Worm (Caenorhabditis elegans) whole organism, L1 larva: ENCODE measurements around the gene F37C12.10.

Source experiments
- C04F5.9 ChIP-seq: sonication (generic microtip); optimal IDR thresholded peaks from 2 replicates; lab custom pipeline; 2016; ENCODE audit warnings: missing genetic modification characterization, missing compliant biosample characterization
- C34B4.2 ChIP-seq: sonication (generic microtip); optimal IDR thresholded peaks from 2 replicates; lab custom pipeline; 2017; ENCODE audit warnings: mild to moderate bottlenecking, missing genetic modification characterization, missing compliant biosample characterization
- Y116A8C.19 ChIP-seq: sonication (generic microtip); optimal IDR thresholded peaks from 2 replicates; lab custom pipeline; 2016; ENCODE audit warnings: missing compliant biosample characterization, missing genetic modification characterization, borderline replicate concordance
- aha-1 ChIP-seq: fragments of 150-350 bp; optimal IDR thresholded peaks from 2 replicates; lab custom pipeline; 2014; ENCODE audit warnings: missing biosample characterization, missing genetic modification characterization
- ama-1 ChIP-seq: fragments of 150-350 bp; optimal IDR thresholded peaks from 2 replicates; lab custom pipeline; 2014
- ceh-63 ChIP-seq: fragments of 200-800 bp; sonication (Bioruptor generic); optimal IDR thresholded peaks from 2 replicates; lab custom pipeline; 2018; ENCODE audit warnings: mild to moderate bottlenecking, missing genetic modification characterization, missing compliant biosample characterization
- ceh-8 ChIP-seq: fragments of 200-800 bp; sonication (Bioruptor generic); optimal IDR thresholded peaks from 2 replicates; lab custom pipeline; 2018; ENCODE audit warnings: mild to moderate bottlenecking, missing genetic modification characterization, moderate library complexity, missing compliant biosample characterization
- ces-1 ChIP-seq: fragments of 150-350 bp; optimal IDR thresholded peaks from 2 replicates; lab custom pipeline; 2014; ENCODE audit warnings: missing biosample characterization, missing genetic modification reagents, missing genetic modification characterization
- dpl-1 ChIP-seq, 3 experiments: fragments of 150-350 bp in 2 of 3; sonication (generic microtip) in 1 of 3; optimal IDR thresholded peaks; 2 replicates each; lab custom pipeline; 2014 to 2017; ENCODE audit warnings: missing biosample characterization in 3 of 3, missing genetic modification characterization in 3 of 3, missing genetic modification reagents in 3 of 3
- dsc-1 ChIP-seq: sonication (generic microtip); optimal IDR thresholded peaks from 2 replicates; lab custom pipeline; 2016; ENCODE audit warnings: mild to moderate bottlenecking, missing genetic modification characterization, missing compliant biosample characterization
- egl-13 ChIP-seq: sonication (generic microtip); optimal IDR thresholded peaks from 2 replicates; lab custom pipeline; 2016; ENCODE audit warnings: missing genotype, missing genetic modification reagents, missing genetic modification characterization, missing compliant biosample characterization
- elt-3 ChIP-seq, 6 experiments: fragments of 150-350 bp in 1 of 6; sonication (generic microtip); optimal IDR thresholded peaks; 2 replicates each; lab custom pipeline; 2017 to 2018; ENCODE audit warnings: missing biosample characterization in 6 of 6, missing genetic modification characterization in 6 of 6, inconsistent platforms in 1 of 6
- ets-5 ChIP-seq: fragments of 200-800 bp; sonication (Bioruptor generic); IDR thresholded peaks from 2 replicates; pipeline ENCODE4 v1.3.6; 2022; ENCODE audit warnings: missing genetic modification characterization, missing compliant biosample characterization
- fkh-10 ChIP-seq: sonication (generic microtip); optimal IDR thresholded peaks from 2 replicates; lab custom pipeline; 2017; ENCODE audit warnings: missing biosample characterization, missing genetic modification reagents, missing genetic modification characterization
- fkh-4 ChIP-seq: sonication (generic microtip); optimal IDR thresholded peaks from 2 replicates; lab custom pipeline; 2016; ENCODE audit warnings: missing compliant biosample characterization, missing genetic modification characterization, borderline replicate concordance
- fkh-8 ChIP-seq: sonication (generic microtip); optimal IDR thresholded peaks from 2 replicates; lab custom pipeline; 2016; ENCODE audit warnings: mild to moderate bottlenecking, missing genetic modification characterization, missing compliant biosample characterization
- grh-1 ChIP-seq: fragments of 200-800 bp; sonication (Bioruptor generic); IDR thresholded peaks from 2 replicates; pipeline ENCODE4 v1.3.6; 2022; ENCODE audit warnings: missing genetic modification reagents, missing genetic modification characterization, missing compliant biosample characterization
- hlh-17 ChIP-seq: fragments of 200-800 bp; sonication (Bioruptor generic); optimal IDR thresholded peaks from 2 replicates; lab custom pipeline; 2018; ENCODE audit warnings: missing genetic modification characterization, mild to moderate bottlenecking, missing compliant biosample characterization, moderate library complexity, borderline replicate concordance
- irx-1 ChIP-seq: sonication (generic microtip); optimal IDR thresholded peaks from 2 replicates; lab custom pipeline; 2016; ENCODE audit warnings: missing genetic modification characterization, missing compliant biosample characterization
- jun-1 ChIP-seq: fragments of 150-350 bp; optimal IDR thresholded peaks from 2 replicates; lab custom pipeline; 2014; ENCODE audit warnings: missing biosample characterization, missing genetic modification reagents, missing genetic modification characterization
- lin-14 ChIP-seq: fragments of 200-800 bp; sonication (Bioruptor generic); optimal IDR thresholded peaks from 2 replicates; lab custom pipeline; 2018; ENCODE audit warnings: mild to moderate bottlenecking, missing genetic modification characterization, moderate library complexity, missing compliant biosample characterization
- lin-35 ChIP-seq, 2 experiments: fragments of 150-350 bp; optimal IDR thresholded peaks; 2 replicates each; lab custom pipeline; 2014; ENCODE audit warnings: missing biosample characterization in 2 of 2, missing genetic modification characterization in 2 of 2, missing genetic modification reagents in 2 of 2
- lin-39 ChIP-seq: fragments of 150-350 bp; optimal IDR thresholded peaks from 2 replicates; lab custom pipeline; 2014; ENCODE audit warnings: missing biosample characterization, missing genetic modification reagents, missing genetic modification characterization
- lir-3 ChIP-seq: sonication (generic microtip); optimal IDR thresholded peaks from 2 replicates; lab custom pipeline; 2016; ENCODE audit warnings: mild to moderate bottlenecking, missing genetic modification characterization, moderate library complexity, missing compliant biosample characterization; ENCODE audit not compliant: poor library complexity
- lsy-2 ChIP-seq, 2 experiments: fragments of 150-350 bp; optimal IDR thresholded peaks; 2 replicates each; lab custom pipeline; 2014; ENCODE audit warnings: missing biosample characterization in 2 of 2, missing genetic modification characterization in 2 of 2
- mdl-1 ChIP-seq, 2 experiments: fragments of 150-350 bp; optimal IDR thresholded peaks; 2 replicates each; lab custom pipeline; 2014 to 2017; ENCODE audit warnings: missing biosample characterization in 2 of 2, missing genetic modification characterization in 2 of 2, inconsistent platforms in 1 of 2
- mef-2 ChIP-seq: fragments of 150-350 bp; optimal IDR thresholded peaks from 2 replicates; lab custom pipeline; 2014; ENCODE audit warnings: missing biosample characterization, missing genetic modification characterization
- mep-1 ChIP-seq: fragments of 150-350 bp; optimal IDR thresholded peaks from 2 replicates; lab custom pipeline; 2014; ENCODE audit warnings: missing biosample characterization, missing genetic modification characterization
- nhr-12 ChIP-seq: sonication (generic microtip); optimal IDR thresholded peaks from 2 replicates; lab custom pipeline; 2017; ENCODE audit warnings: missing biosample characterization, missing genetic modification characterization
- nhr-20 ChIP-seq: sonication (generic microtip); optimal IDR thresholded peaks from 2 replicates; lab custom pipeline; 2016; ENCODE audit warnings: mild to moderate bottlenecking, missing genetic modification characterization, missing compliant biosample characterization
- nhr-47 ChIP-seq: sonication (generic microtip); optimal IDR thresholded peaks from 2 replicates; lab custom pipeline; 2016; ENCODE audit warnings: mild to moderate bottlenecking, missing genetic modification characterization, moderate library complexity, missing compliant biosample characterization
- nhr-71 ChIP-seq: sonication (generic microtip); optimal IDR thresholded peaks from 2 replicates; lab custom pipeline; 2016; ENCODE audit warnings: mild to moderate bottlenecking, missing genetic modification characterization, moderate library complexity, missing compliant biosample characterization
- nhr-76 ChIP-seq: sonication (generic microtip); optimal IDR thresholded peaks from 2 replicates; lab custom pipeline; 2017; ENCODE audit warnings: missing biosample characterization, missing genetic modification characterization
- nhr-77 ChIP-seq: fragments of 150-350 bp; optimal IDR thresholded peaks from 2 replicates; lab custom pipeline; 2014; ENCODE audit warnings: missing biosample characterization, missing genetic modification characterization
- nhr-84 ChIP-seq: sonication (generic microtip); optimal IDR thresholded peaks from 2 replicates; lab custom pipeline; 2017; ENCODE audit warnings: missing biosample characterization, missing genetic modification characterization
- nhr-85 ChIP-seq: sonication (generic microtip); peaks from one replicate; lab custom pipeline; 2016; ENCODE audit warnings: missing genetic modification characterization, inconsistent platforms, missing compliant biosample characterization
- pag-3 ChIP-seq: sonication (generic microtip); optimal IDR thresholded peaks from 2 replicates; lab custom pipeline; 2017; ENCODE audit warnings: missing genetic modification characterization, mild to moderate bottlenecking, missing compliant biosample characterization, antibody characterized with exemption, borderline replicate concordance; ENCODE audit not compliant: insufficient read depth
- pqm-1 ChIP-seq: sonication (generic microtip); optimal IDR thresholded peaks from 3 replicates; lab custom pipeline; 2017; ENCODE audit warnings: missing biosample characterization, missing genetic modification characterization
- snu-23 ChIP-seq: sonication (generic microtip); optimal IDR thresholded peaks from 2 replicates; lab custom pipeline; 2016; ENCODE audit warnings: missing genetic modification characterization, missing compliant biosample characterization
- sox-4 ChIP-seq: sonication (generic microtip); optimal IDR thresholded peaks from 2 replicates; lab custom pipeline; 2016; ENCODE audit warnings: missing genetic modification characterization, missing compliant biosample characterization
- sup-37 ChIP-seq: fragments of 200-800 bp; sonication (Bioruptor generic); optimal IDR thresholded peaks from 2 replicates; lab custom pipeline; 2018; ENCODE audit warnings: mild to moderate bottlenecking, missing genetic modification characterization, missing compliant biosample characterization
- swsn-7 ChIP-seq: sonication (generic microtip); optimal IDR thresholded peaks from 2 replicates; lab custom pipeline; 2016; ENCODE audit warnings: missing genetic modification characterization, missing compliant biosample characterization
- tbx-2 ChIP-seq: sonication (generic microtip); optimal IDR thresholded peaks from 2 replicates; lab custom pipeline; 2016; ENCODE audit warnings: missing genetic modification characterization, missing compliant biosample characterization
- tlp-1 ChIP-seq: fragments of 150-350 bp; optimal IDR thresholded peaks from 2 replicates; lab custom pipeline; 2014; ENCODE audit warnings: missing biosample characterization, missing genetic modification characterization
- unc-130 ChIP-seq: fragments of 150-350 bp; optimal IDR thresholded peaks from 2 replicates; lab custom pipeline; 2017; ENCODE audit warnings: missing biosample characterization, missing genetic modification characterization, inconsistent platforms
- unc-30 ChIP-seq: sonication (generic microtip); optimal IDR thresholded peaks from 2 replicates; lab custom pipeline; 2017; ENCODE audit warnings: missing biosample characterization, missing genetic modification characterization
- unc-62 ChIP-seq: fragments of 150-350 bp; optimal IDR thresholded peaks from 2 replicates; lab custom pipeline; 2014; ENCODE audit warnings: missing biosample characterization, missing genetic modification reagents, missing genetic modification characterization
- unc-86 ChIP-seq: sonication (generic microtip); optimal IDR thresholded peaks from 2 replicates; lab custom pipeline; 2016; ENCODE audit warnings: missing genetic modification characterization, missing compliant biosample characterization
- vab-15 ChIP-seq: sonication (generic microtip); optimal IDR thresholded peaks from 2 replicates; lab custom pipeline; 2017; ENCODE audit warnings: missing genotype, mild to moderate bottlenecking, missing genetic modification characterization, missing compliant biosample characterization
- xbp-1 ChIP-seq: sonication (generic microtip); optimal IDR thresholded peaks from 2 replicates; lab custom pipeline; 2016; ENCODE audit warnings: missing genetic modification characterization, missing compliant biosample characterization
- zip-4 ChIP-seq: fragments of 200-800 bp; sonication (Bioruptor generic); optimal IDR thresholded peaks from 2 replicates; lab custom pipeline; 2018; ENCODE audit warnings: mild to moderate bottlenecking, missing genetic modification characterization, moderate library complexity, missing compliant biosample characterization
- ztf-11 ChIP-seq, 2 experiments: sonication (generic microtip); optimal IDR thresholded peaks; 2 replicates each; lab custom pipeline; 2016 to 2017; ENCODE audit warnings: missing genetic modification characterization in 2 of 2, missing biosample characterization in 1 of 2, missing compliant biosample characterization in 1 of 2
- ztf-4 ChIP-seq: fragments of 150-350 bp; optimal IDR thresholded peaks from 2 replicates; lab custom pipeline; 2014; ENCODE audit warnings: missing biosample characterization, missing genetic modification characterization

Gene F37C12.10

DNA sequence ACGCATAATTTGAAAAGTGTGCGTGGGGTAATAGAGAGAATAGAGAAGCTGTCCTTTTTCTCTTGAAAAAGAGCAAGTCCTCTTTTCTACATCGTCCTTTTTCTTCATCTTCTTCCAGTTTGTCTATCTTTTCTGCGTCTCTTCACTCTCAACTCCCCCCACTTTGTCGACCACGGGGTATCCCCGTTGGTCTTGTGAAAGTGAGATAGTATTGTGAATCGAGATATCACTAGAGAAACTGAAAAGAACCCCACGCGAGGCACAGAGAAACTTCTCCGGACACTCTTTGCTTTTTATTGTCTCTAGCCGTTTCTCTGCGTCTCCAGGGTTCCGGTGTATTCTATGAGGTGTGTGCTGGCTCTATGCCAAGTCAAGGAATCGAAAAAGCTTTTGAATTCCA is 32.6 kb downstream of the F37C12.10 start:
- TF ChIP-seq ztf-11 (tag; optimal IDR thresholded peaks at IDR 0.05; lab: Kevin White, UChicago) (peak in 1 of 2 experiments; percentile 43), fkh-8 (peak; percentile 98), mef-2 (no peak), C04F5.9 (tag; lab: Kevin White, UChicago) (peak; percentile 43), snu-23 (GFP tag; lab: Kevin White, UChicago) (peak; percentile 97), nhr-85 (tag; lab: Kevin White, UChicago) (peak; percentile 97), elt-3 (tag; optimal IDR thresholded peaks at IDR 0.05; lab: Kevin White, UChicago) (peak in 3 of 6 experiments; percentile 16 to 85 (median 49)), jun-1 (tag; lab: Kevin White, UChicago) (peak; percentile 88), unc-86 (tag; lab: Kevin White, UChicago) (peak; percentile 97), egl-13 (peak; percentile 82), nhr-77 (tag; lab: Kevin White, UChicago) (peak; percentile 86), nhr-71 (tag; lab: Kevin White, UChicago) (peak; percentile 99), lin-14 (peak; percentile 99), nhr-76 (tag; lab: Kevin White, UChicago) (no peak), mep-1 (tag; lab: Kevin White, UChicago) (peak; percentile 94), lin-35 (GFP tag; optimal IDR thresholded peaks at IDR 0.05; lab: Kevin White, UChicago) (peak; percentile 78 to 83), dsc-1 (peak; percentile 86), nhr-84 (tag; lab: Kevin White, UChicago) (no peak), dpl-1 (GFP tag; optimal IDR thresholded peaks at IDR 0.05; lab: Kevin White, UChicago) (peak; percentile 64 to 74 (median 72)), aha-1 (peak; percentile 34), tlp-1 (tag; lab: Kevin White, UChicago) (no peak), nhr-20 (peak; percentile 95), sox-4 (tag; lab: Kevin White, UChicago) (peak; percentile 62), unc-130 (tag; lab: Kevin White, UChicago) (peak; percentile 57), lin-39 (tag; lab: Kevin White, UChicago) (peak; percentile 72), unc-30 (tag; lab: Kevin White, UChicago) (no peak), fkh-10 (GFP tag; lab: Kevin White, UChicago) (peak; percentile 91), nhr-12 (tag; lab: Kevin White, UChicago) (no peak), hlh-17 (GFP tag; lab: Kevin White, UChicago) (no peak), swsn-7 (tag; lab: Kevin White, UChicago) (peak; percentile 94), xbp-1 (tag; lab: Kevin White, UChicago) (peak; percentile 88), fkh-4 (peak; percentile 13), ceh-63 (GFP tag; lab: Kevin White, UChicago) (no peak), tbx-2 (tag; lab: Kevin White, UChicago) (peak; percentile 96), pag-3 (tag; lab: Kevin White, UChicago) (no peak), ztf-4 (peak; percentile 94), lsy-2 (tag; optimal IDR thresholded peaks at IDR 0.05; lab: Kevin White, UChicago) (peak; percentile 92 to 94), lir-3 (tag; lab: Kevin White, UChicago) (peak; percentile 75), ets-5 (GFP tag; lab: Robert Waterston, UW) (no peak), irx-1 (tag; lab: Kevin White, UChicago) (peak; percentile 86), ces-1 (GFP tag; lab: Kevin White, UChicago) (no peak), vab-15 (tag; lab: Kevin White, UChicago) (no peak), C34B4.2 (tag; lab: Kevin White, UChicago) (no peak), mdl-1 (tag; optimal IDR thresholded peaks at IDR 0.05; lab: Kevin White, UChicago) (peak; percentile 91 to 99), unc-62 (GFP tag; lab: Kevin White, UChicago) (no peak), sup-37 (GFP tag; lab: Kevin White, UChicago) (peak; percentile 41), nhr-47 (peak; percentile 95), ama-1 (peak; percentile 83), pqm-1 (tag; lab: Kevin White, UChicago) (peak; percentile 51), zip-4 (GFP tag; lab: Kevin White, UChicago) (peak; percentile 49), Y116A8C.19 (no peak), grh-1 (GFP tag; lab: Robert Waterston, UW) (peak; percentile 77), ceh-8 (GFP tag; lab: Kevin White, UChicago) (peak; percentile 82)
